Worm (Caenorhabditis elegans): ENCODE measurements around the gene ptp-4A2.

- TF ChIP-seq ztf-4 (tag; optimal IDR thresholded peaks at IDR 0.05) (no peak), ces-1 (GFP tag; optimal IDR thresholded peaks at IDR 0.05) (no peak), egl-27 (tag; optimal IDR thresholded peaks at IDR 0.05) (no peak), C04F5.9 (tag; optimal IDR thresholded peaks at IDR 0.05) (no peak), F16B12.6 (tag; optimal IDR thresholded peaks at IDR 0.05) (no peak), elt-2 (tag; optimal IDR thresholded peaks at IDR 0.05) (no peak), pag-3 (tag; optimal IDR thresholded peaks at IDR 0.05; ENCODE audit: borderline replicate concordance, insufficient read depth) (no peak), blmp-1 (tag; optimal IDR thresholded peaks at IDR 0.05) (no peak), unc-62 (GFP tag; optimal IDR thresholded peaks at IDR 0.05) (no peak), snpc-4 (tag; optimal IDR thresholded peaks at IDR 0.05) (no peak), nhr-85 (tag) (no peak), fos-1 (tag; optimal IDR thresholded peaks at IDR 0.05) (no peak), lin-13 (GFP tag; optimal IDR thresholded peaks at IDR 0.05) (no peak)
These were observed 47.5 kb downstream of the ptp-4A2 start, which contains the start of gene F47F2.3 for ce11 chrX:3895577-3895976.

Measured in whole organism, L1 larva.